Fruit fly (Drosophila melanogaster) S2 (cell line): ENCODE data around the gene CG33969.

ENCODE experiments used
- CG8478 ChIP-seq: fragments of >200 bp; optimal IDR thresholded peaks from 2 replicates; lab custom pipeline; 2018
- CTCF ChIP-seq, 2 experiments: fragments of >200 bp; optimal IDR thresholded peaks; 2 replicates each; lab custom pipeline; 2018

The CG33969 gene

DNA sequence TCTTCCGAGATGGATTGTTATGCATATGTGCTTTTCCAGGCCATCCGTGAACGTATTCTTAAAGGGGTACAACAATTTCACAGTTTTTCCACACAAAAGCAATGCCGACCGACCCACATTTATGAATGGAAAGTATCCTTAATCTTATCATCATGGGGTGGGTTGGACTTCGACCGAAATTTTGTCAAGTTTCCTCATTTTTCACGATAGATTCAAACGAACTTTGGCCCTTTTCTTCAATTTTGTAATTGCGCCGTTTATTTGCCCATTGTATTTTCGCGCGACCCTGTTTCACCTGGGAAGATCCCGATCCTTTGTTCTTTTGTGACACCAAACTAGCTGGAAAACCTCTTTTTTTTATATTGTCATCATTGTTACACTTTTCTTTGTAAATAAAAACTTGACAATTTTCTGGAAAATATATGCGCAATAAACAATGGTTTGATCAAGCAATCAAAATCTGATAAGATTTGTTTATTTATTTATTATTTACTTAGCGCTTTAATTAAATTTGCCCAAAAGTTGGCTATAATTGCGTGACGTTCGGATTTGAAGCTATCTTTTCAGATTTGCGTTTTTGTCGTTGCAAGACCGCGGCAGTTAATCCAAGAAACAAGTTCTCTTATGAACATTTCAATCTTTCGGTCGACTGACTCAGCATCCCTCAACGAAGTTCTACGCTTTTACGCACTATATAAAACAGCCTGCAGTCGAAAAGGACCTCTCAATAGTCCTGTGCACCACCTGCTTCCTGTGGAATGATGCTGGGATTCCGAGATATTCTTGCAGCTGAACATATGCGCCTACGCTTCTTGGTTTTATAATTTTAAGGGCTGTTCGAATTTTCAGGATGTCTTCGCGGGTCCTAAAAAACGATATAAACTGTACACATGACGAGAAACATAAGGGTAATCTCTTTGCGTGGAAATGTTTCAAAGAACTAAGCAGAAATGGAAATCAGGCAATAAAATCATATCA, 12.9 kb upstream of the CG33969 start:
- no peak for TF ChIP-seq CTCF (optimal IDR thresholded peaks at IDR 0.05; lab: Kevin White, UChicago)
- no peak for TF ChIP-seq CG8478 (lab: Kevin White, UChicago)

dm6 chr3L:20405337-20405887, 12.1 kb upstream of the CG33969 start:
- TF ChIP-seq CG8478 (lab: Kevin White, UChicago) (no peak), CTCF (optimal IDR thresholded peaks at IDR 0.05; lab: Kevin White, UChicago) (no peak)

dm6 chr3L:20404515-20404914, 11.2 kb upstream of the CG33969 start:
- TF ChIP-seq CG8478 (lab: Kevin White, UChicago) (no peak), CTCF (optimal IDR thresholded peaks at IDR 0.05; lab: Kevin White, UChicago) (no peak)

DNA sequence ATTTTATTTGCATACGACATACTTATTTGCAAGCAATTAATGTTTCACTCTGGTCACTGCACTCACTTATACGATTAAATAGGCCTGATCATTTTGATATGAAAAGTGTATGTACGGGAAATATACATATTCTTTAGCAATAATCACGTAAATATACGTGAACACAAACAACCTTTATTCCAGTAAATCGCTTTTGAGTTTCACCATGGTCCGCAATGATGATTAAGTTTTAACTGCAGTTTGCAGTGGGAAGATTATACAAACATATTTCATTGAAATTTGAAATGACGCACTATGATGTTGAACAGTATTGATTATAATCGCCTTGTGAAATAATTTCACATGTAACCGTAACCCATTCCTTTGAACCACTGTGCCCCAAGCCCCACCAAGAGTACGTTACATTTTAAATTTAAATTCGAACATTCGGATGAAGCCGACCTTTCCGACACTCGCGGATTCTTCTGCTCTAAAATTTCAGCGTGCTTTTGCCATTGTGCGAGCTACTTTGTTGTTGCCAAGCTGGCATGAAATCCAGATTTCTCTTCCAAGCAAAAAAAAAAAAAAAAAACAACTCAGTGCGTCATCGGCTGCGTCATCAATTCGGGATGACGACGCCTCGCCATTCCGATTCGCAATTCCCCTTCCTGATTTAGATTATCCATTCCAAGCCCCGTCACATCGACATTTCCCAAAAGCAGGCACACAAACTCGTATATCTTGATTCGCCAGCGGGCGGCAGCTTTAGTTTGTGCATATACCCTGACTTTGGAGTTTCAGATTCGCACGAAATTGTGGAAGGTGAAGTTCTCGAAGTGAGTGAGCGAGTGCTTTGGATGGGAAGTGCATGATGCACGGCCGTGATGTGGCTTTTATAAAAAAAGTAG, 10.4 kb upstream of the CG33969 start:
- no peak for TF ChIP-seq CTCF (optimal IDR thresholded peaks at IDR 0.05; lab: Kevin White, UChicago)
- no peak for TF ChIP-seq CG8478 (lab: Kevin White, UChicago)

dm6 chr3L:20402665-20403492, 9.5 kb upstream of the CG33969 start:
- TF ChIP-seq CG8478 (lab: Kevin White, UChicago) (no peak), CTCF (optimal IDR thresholded peaks at IDR 0.05; lab: Kevin White, UChicago) (no peak)

dm6 chr3L:20401026-20401912, 7.9 kb upstream of the CG33969 start, which contains the start of gene trbl:
Gene trbl (minus strand): TSS chr3L:20401609.
- TF ChIP-seq CG8478 (lab: Kevin White, UChicago) (no peak), CTCF (optimal IDR thresholded peaks at IDR 0.05; lab: Kevin White, UChicago) (peak in 1 of 2 experiments; percentile 3)

- TF ChIP-seq CG8478 (lab: Kevin White, UChicago) (no peak), CTCF (optimal IDR thresholded peaks at IDR 0.05; lab: Kevin White, UChicago) (no peak)
Measured at dm6 chr3L:20400515-20400914, 7.2 kb upstream of the CG33969 start.

- TF ChIP-seq CTCF (optimal IDR thresholded peaks at IDR 0.05; lab: Kevin White, UChicago): no peak
- no peak for TF ChIP-seq CG8478 (lab: Kevin White, UChicago)
Measured at dm6 chr3L:20399550-20400109, 6.3 kb upstream of the CG33969 start.

dm6 chr3L:20398243-20399222, 5.2 kb upstream of the CG33969 start:
- TF ChIP-seq CTCF (optimal IDR thresholded peaks at IDR 0.05; lab: Kevin White, UChicago) (no peak), CG8478 (lab: Kevin White, UChicago) (no peak)

DNA sequence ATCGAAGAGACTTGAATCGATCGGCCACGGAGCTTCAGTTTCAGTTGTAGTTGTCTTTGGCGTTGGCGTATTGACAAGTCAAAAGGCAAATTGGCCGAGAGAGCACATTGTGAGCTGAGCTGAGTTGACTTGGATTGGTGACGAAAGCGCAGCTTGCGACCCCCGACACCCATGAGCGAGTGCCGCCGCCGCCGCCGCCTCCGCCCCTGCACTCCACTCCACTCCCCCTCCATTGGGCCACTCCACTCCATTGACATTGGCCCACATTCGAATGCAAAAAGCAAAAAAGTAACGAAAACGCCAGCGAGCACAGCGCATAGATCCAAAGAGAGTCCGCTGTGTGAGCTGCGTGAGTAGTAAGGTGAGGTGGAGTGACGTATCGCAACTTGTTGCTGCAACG, 4.4 kb upstream of the CG33969 start:
- TF ChIP-seq CG8478 (lab: Kevin White, UChicago): no peak
- no peak for TF ChIP-seq CTCF (optimal IDR thresholded peaks at IDR 0.05; lab: Kevin White, UChicago)

- TF ChIP-seq CG8478 (lab: Kevin White, UChicago) (no peak), CTCF (optimal IDR thresholded peaks at IDR 0.05; lab: Kevin White, UChicago) (no peak)
Measured at dm6 chr3L:20396047-20396446, 2.7 kb upstream of the CG33969 start.
